Worm (Caenorhabditis elegans) whole organism, L2 larva: Measurements from ENCODE around the gene vha-18.

ENCODE experiments used
- C34F6.9 ChIP-seq: fragments of 150-350 bp; optimal IDR thresholded peaks from 2 replicates; lab custom pipeline; 2014; ENCODE audit warnings: missing biosample characterization, missing genetic modification characterization
- F13H6.1 ChIP-seq: sonication (generic microtip); optimal IDR thresholded peaks from 2 replicates; lab custom pipeline; 2016; ENCODE audit warnings: missing genetic modification characterization, missing compliant biosample characterization
- R02D3.7 ChIP-seq: fragments of 150-350 bp; optimal IDR thresholded peaks from 2 replicates; lab custom pipeline; 2014; ENCODE audit warnings: missing biosample characterization, missing genetic modification characterization
- alr-1 ChIP-seq: fragments of 150-350 bp; optimal IDR thresholded peaks from 2 replicates; lab custom pipeline; 2014; ENCODE audit warnings: missing biosample characterization, missing genetic modification characterization
- aly-2 ChIP-seq: fragments of 150-350 bp; optimal IDR thresholded peaks from 2 replicates; lab custom pipeline; 2014; ENCODE audit warnings: missing biosample characterization, missing genetic modification characterization
- blmp-1 ChIP-seq: sonication (generic microtip); optimal IDR thresholded peaks from 2 replicates; lab custom pipeline; 2017; ENCODE audit warnings: missing genetic modification characterization, mild to moderate bottlenecking, missing compliant biosample characterization, antibody characterized with exemption, moderate library complexity; ENCODE audit not compliant: insufficient read depth
- ceh-16 ChIP-seq: fragments of 150-350 bp; optimal IDR thresholded peaks from 2 replicates; lab custom pipeline; 2014; ENCODE audit warnings: missing biosample characterization, missing genetic modification characterization
- crh-2 ChIP-seq: sonication (generic microtip); optimal IDR thresholded peaks from 2 replicates; lab custom pipeline; 2017; ENCODE audit warnings: missing biosample characterization, missing genetic modification characterization
- dmd-4 ChIP-seq: sonication (generic microtip); optimal IDR thresholded peaks from 2 replicates; lab custom pipeline; 2017; ENCODE audit warnings: missing biosample characterization, missing genetic modification characterization
- egl-27 ChIP-seq: sonication (generic microtip); optimal IDR thresholded peaks from 3 replicates; lab custom pipeline; 2017; ENCODE audit warnings: missing biosample characterization, missing genetic modification reagents, missing genetic modification characterization
- elt-1 ChIP-seq: fragments of 150-350 bp; optimal IDR thresholded peaks from 2 replicates; lab custom pipeline; 2014; ENCODE audit warnings: missing biosample characterization, missing genetic modification characterization
- fos-1 ChIP-seq: fragments of 150-350 bp; optimal IDR thresholded peaks from 2 replicates; lab custom pipeline; 2014; ENCODE audit warnings: missing biosample characterization, missing genetic modification characterization
- gmeb-1 ChIP-seq: fragments of 150-350 bp; optimal IDR thresholded peaks from 2 replicates; lab custom pipeline; 2014; ENCODE audit warnings: missing biosample characterization, missing genetic modification characterization
- lin-13 ChIP-seq: fragments of 150-350 bp; optimal IDR thresholded peaks from 2 replicates; lab custom pipeline; 2014; ENCODE audit warnings: missing biosample characterization, missing genetic modification reagents, missing genetic modification characterization
- lsy-2 ChIP-seq, 2 experiments: fragments of 150-350 bp in 1 of 2; sonication (generic microtip) in 1 of 2; optimal IDR thresholded peaks; 2 replicates each; lab custom pipeline; 2014 to 2017; ENCODE audit warnings: missing biosample characterization in 2 of 2, missing genetic modification characterization in 2 of 2
- mab-5 ChIP-seq: fragments of 150-350 bp; optimal IDR thresholded peaks from 2 replicates; lab custom pipeline; 2014; ENCODE audit warnings: missing biosample characterization, missing genetic modification characterization
- nhr-10 ChIP-seq: sonication (generic microtip); optimal IDR thresholded peaks from 2 replicates; lab custom pipeline; 2017; ENCODE audit warnings: missing biosample characterization, missing genetic modification characterization
- nhr-11 ChIP-seq: fragments of 150-350 bp; optimal IDR thresholded peaks from 2 replicates; lab custom pipeline; 2014; ENCODE audit warnings: missing biosample characterization, missing genetic modification characterization
- nhr-12 ChIP-seq: fragments of 150-350 bp; optimal IDR thresholded peaks from 2 replicates; lab custom pipeline; 2014; ENCODE audit warnings: missing biosample characterization, missing genetic modification characterization
- nhr-129 ChIP-seq: fragments of 150-350 bp; optimal IDR thresholded peaks from 2 replicates; lab custom pipeline; 2014; ENCODE audit warnings: missing biosample characterization, missing genetic modification characterization
- nhr-21 ChIP-seq: fragments of 150-350 bp; optimal IDR thresholded peaks from 2 replicates; lab custom pipeline; 2014; ENCODE audit warnings: missing biosample characterization, missing genetic modification characterization
- nhr-25 ChIP-seq: fragments of 150-350 bp; sonication (generic microtip); optimal IDR thresholded peaks from 3 replicates; lab custom pipeline; 2014; ENCODE audit warnings: missing biosample characterization, missing genetic modification characterization
- peb-1 ChIP-seq: fragments of 150-350 bp; optimal IDR thresholded peaks from 2 replicates; lab custom pipeline; 2014; ENCODE audit warnings: missing biosample characterization, missing genetic modification characterization
- sem-4 ChIP-seq: fragments of 150-350 bp; optimal IDR thresholded peaks from 2 replicates; lab custom pipeline; 2014; ENCODE audit warnings: missing biosample characterization, missing genetic modification reagents, missing genetic modification characterization
- sma-3 ChIP-seq: sonication (generic microtip); optimal IDR thresholded peaks from 2 replicates; lab custom pipeline; 2016; ENCODE audit warnings: missing genetic modification reagents, missing genetic modification characterization, missing compliant biosample characterization
- sma-9 ChIP-seq, 2 experiments: fragments of 150-350 bp in 1 of 2; sonication (generic microtip) in 1 of 2; optimal IDR thresholded peaks; 2 replicates each; lab custom pipeline; 2014 to 2016; ENCODE audit warnings: missing genetic modification characterization in 2 of 2, mild to moderate bottlenecking in 1 of 2, missing biosample characterization in 1 of 2, missing compliant biosample characterization in 1 of 2, missing genetic modification reagents in 1 of 2, moderate library complexity in 1 of 2
- snpc-4 ChIP-seq: fragments of 150-350 bp; optimal IDR thresholded peaks from 2 replicates; lab custom pipeline; 2014; ENCODE audit warnings: missing biosample characterization, missing genetic modification characterization
- unc-39 ChIP-seq: fragments of 150-350 bp; optimal IDR thresholded peaks from 2 replicates; lab custom pipeline; 2014; ENCODE audit warnings: missing biosample characterization, missing genetic modification characterization
- unc-55 ChIP-seq: fragments of 150-350 bp; sonication (generic microtip); optimal IDR thresholded peaks from 3 replicates; lab custom pipeline; 2014; ENCODE audit warnings: missing biosample characterization, missing genetic modification reagents, missing genetic modification characterization
- unc-62 ChIP-seq: fragments of 150-350 bp; optimal IDR thresholded peaks from 2 replicates; lab custom pipeline; 2014; ENCODE audit warnings: missing biosample characterization, missing genetic modification reagents, missing genetic modification characterization
- ztf-1 ChIP-seq: fragments of 200-800 bp; sonication (Bioruptor generic); conservative IDR thresholded peaks from 2 replicates; pipeline ENCODE4 v1.3.6; 2022; ENCODE audit warnings: missing genetic modification characterization, missing compliant biosample characterization
- ztf-11 ChIP-seq: sonication (generic microtip); optimal IDR thresholded peaks from 2 replicates; lab custom pipeline; 2017; ENCODE audit warnings: missing biosample characterization, missing genetic modification characterization
- ztf-4 ChIP-seq: fragments of 150-350 bp; optimal IDR thresholded peaks from 2 replicates; lab custom pipeline; 2014; ENCODE audit warnings: missing biosample characterization, missing genetic modification characterization

The vha-18 gene

DNA sequence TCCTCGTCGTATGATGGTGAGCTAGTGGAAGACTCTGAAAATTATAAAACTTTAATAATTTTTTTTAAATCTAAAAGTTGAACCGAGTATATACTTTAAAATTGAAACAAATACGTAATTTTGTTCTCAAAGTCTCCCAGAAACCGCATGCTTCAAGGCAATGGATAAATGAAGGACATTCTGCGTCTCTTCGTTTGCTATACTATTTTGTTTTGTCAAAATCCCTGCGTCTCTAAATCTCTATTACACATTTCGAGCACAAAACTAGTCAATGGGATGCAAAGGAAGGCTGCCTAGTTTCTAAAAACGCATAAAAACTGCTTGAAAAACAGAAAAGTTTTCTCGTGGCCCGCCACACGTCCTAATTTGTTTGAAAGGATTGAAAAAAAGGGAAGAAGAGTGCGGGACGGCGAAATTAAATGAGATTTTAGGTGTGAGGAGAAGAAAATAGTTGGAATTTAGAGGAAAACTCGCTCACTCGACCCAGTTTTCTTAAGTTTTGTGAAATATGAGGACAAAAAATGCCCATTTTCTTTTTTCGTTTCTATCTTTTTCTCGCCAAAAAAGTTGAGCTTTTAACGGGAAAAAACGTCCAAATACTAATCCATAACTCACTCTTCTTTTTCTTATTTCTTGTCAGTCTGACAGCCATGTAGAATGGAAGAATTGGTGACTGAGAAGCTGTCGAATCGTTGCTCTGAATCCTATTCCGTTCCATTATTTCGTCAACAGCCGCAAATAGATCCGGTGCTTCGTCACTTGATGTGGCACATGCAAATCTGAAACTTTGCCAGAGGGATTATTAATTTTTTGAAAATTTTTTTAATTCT lies 15.5 kb upstream of the vha-18 start:
- TF ChIP-seq sem-4 (tag; lab: Kevin White, UChicago), result no peak
- no peak for TF ChIP-seq blmp-1 (tag; lab: Kevin White, UChicago)
- TF ChIP-seq sma-9 (GFP tag; optimal IDR thresholded peaks at IDR 0.05; lab: Kevin White, UChicago), result peak; percentile 71
- TF ChIP-seq sma-9 (tag; optimal IDR thresholded peaks at IDR 0.05; lab: Kevin White, UChicago), result no peak
- no peak for TF ChIP-seq nhr-10 (tag; lab: Kevin White, UChicago)
- peak in 1 of 2 experiments; percentile 20 for TF ChIP-seq lsy-2 (tag; optimal IDR thresholded peaks at IDR 0.05; lab: Kevin White, UChicago)
- peak; percentile 60 for TF ChIP-seq unc-55
- peak; percentile 59 for TF ChIP-seq C34F6.9
- no peak for TF ChIP-seq nhr-25

- TF ChIP-seq ceh-16 (no peak), nhr-129 (tag; lab: Kevin White, UChicago) (peak; percentile 52), aly-2 (no peak), nhr-25 (peak; percentile 22), lin-13 (no peak), unc-62 (GFP tag; lab: Kevin White, UChicago) (no peak), egl-27 (no peak), sma-9 (GFP tag; optimal IDR thresholded peaks at IDR 0.05; lab: Kevin White, UChicago) (peak; percentile 50), sma-9 (tag; optimal IDR thresholded peaks at IDR 0.05; lab: Kevin White, UChicago) (no peak), nhr-21 (peak; percentile 54), mab-5 (tag; lab: Kevin White, UChicago) (no peak), sma-3 (GFP tag; lab: Kevin White, UChicago) (peak; percentile 15), fos-1 (tag; lab: Kevin White, UChicago) (peak; percentile 88), ztf-4 (tag; lab: Kevin White, UChicago) (no peak)
Observed at ce11 chrV:8426741-8427457, 13.6 kb upstream of the vha-18 start.

DNA sequence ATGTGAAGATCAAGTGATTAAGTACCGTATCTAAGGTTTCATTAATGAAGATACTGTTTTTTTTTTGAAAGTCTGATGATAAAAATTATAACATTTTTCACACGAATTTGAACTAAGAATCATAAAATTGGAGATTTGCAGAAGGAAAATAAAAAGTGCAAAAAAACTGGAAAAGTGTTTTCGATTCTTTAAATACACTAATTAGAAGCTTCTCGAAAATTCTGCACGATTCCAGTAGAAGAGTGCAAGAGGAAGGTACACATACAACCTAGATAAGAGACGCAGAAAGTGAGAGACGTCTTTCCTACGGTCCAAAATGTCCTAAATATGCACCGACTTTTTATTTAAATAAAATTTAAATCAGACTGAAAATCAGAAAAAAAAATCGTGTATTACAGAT lies 12.9 kb upstream of the vha-18 start:
- TF ChIP-seq fos-1 (tag; lab: Kevin White, UChicago), result no peak
- TF ChIP-seq alr-1 (tag; lab: Kevin White, UChicago), result no peak
- TF ChIP-seq C34F6.9, result peak; percentile 58
- TF ChIP-seq unc-55, result peak; percentile 25
- no peak for TF ChIP-seq nhr-129 (tag; lab: Kevin White, UChicago)

ce11 chrV:8424840-8425814 lies 11.8 kb upstream of the vha-18 start:
- TF ChIP-seq nhr-25, result peak; percentile 35
- peak; percentile 15 for TF ChIP-seq nhr-129 (tag; lab: Kevin White, UChicago)
- peak; percentile 41 for TF ChIP-seq crh-2 (tag; lab: Kevin White, UChicago)
- no peak for TF ChIP-seq elt-1 (tag; lab: Kevin White, UChicago)
- TF ChIP-seq F13H6.1, result no peak
- no peak for TF ChIP-seq nhr-11 (tag; lab: Kevin White, UChicago)
- peak; percentile 70 for TF ChIP-seq sma-9 (GFP tag; optimal IDR thresholded peaks at IDR 0.05; lab: Kevin White, UChicago)
- TF ChIP-seq sma-9 (tag; optimal IDR thresholded peaks at IDR 0.05; lab: Kevin White, UChicago), result no peak
- TF ChIP-seq fos-1 (tag; lab: Kevin White, UChicago), result peak; percentile 92

ce11 chrV:8417271-8417670 lies 4.0 kb upstream of the vha-18 start:
- TF ChIP-seq R02D3.7 (tag; lab: Kevin White, UChicago) (no peak), blmp-1 (tag; lab: Kevin White, UChicago) (no peak), ceh-16 (no peak), elt-1 (tag; lab: Kevin White, UChicago) (no peak), lin-13 (no peak), nhr-10 (tag; lab: Kevin White, UChicago) (no peak), gmeb-1 (tag; lab: Kevin White, UChicago) (no peak), nhr-12 (tag; lab: Kevin White, UChicago) (no peak), snpc-4 (tag; lab: Kevin White, UChicago) (no peak), ztf-4 (tag; lab: Kevin White, UChicago) (no peak), crh-2 (tag; lab: Kevin White, UChicago) (no peak), ztf-11 (tag; lab: Kevin White, UChicago) (no peak), peb-1 (no peak), dmd-4 (tag; lab: Kevin White, UChicago) (no peak), ztf-1 (GFP tag; lab: Robert Waterston, UW) (no peak), nhr-11 (tag; lab: Kevin White, UChicago) (no peak), unc-39 (no peak)
- TF ChIP-seq, all 48 proteins: peak for 0
